Fruit fly (Drosophila melanogaster) whole organism, pupa: Measurements from ENCODE around the gene ed.
A peak's percentile ranks its signal among the peaks of the same experiment; 100 is the strongest.

Experiments
- CG10348 ChIP-seq: fragments of 200-800 bp; sonication (Bioruptor generic); IDR thresholded peaks from 2 replicates; pipeline ENCODE4 v1.3.6; 2022; ENCODE audit warnings: missing biosample characterization, missing genetic modification characterization
- CG13204 ChIP-seq: fragments of 200-800 bp; sonication (Bioruptor generic); optimal IDR thresholded peaks from 2 replicates; lab custom pipeline; 2018; ENCODE audit warnings: missing biosample characterization, mild to moderate bottlenecking, missing genetic modification characterization, moderate library complexity
- CG15710 ChIP-seq: fragments of 200-800 bp; sonication (Bioruptor generic); optimal IDR thresholded peaks from 2 replicates; lab custom pipeline; 2018; ENCODE audit warnings: missing biosample characterization, mild to moderate bottlenecking, missing genetic modification characterization, moderate library complexity
- CG32121 ChIP-seq: fragments of 200-800 bp; sonication (Bioruptor generic); IDR thresholded peaks from 2 replicates; pipeline ENCODE4 v1.3.6; 2022; ENCODE audit warnings: missing biosample characterization, missing genetic modification characterization
- CG34367 ChIP-seq: fragments of 200-800 bp; sonication (Bioruptor generic); optimal IDR thresholded peaks from 2 replicates; lab custom pipeline; 2018; ENCODE audit warnings: missing biosample characterization, mild to moderate bottlenecking, missing genetic modification characterization
- CG4496 ChIP-seq: fragments of 200-800 bp; sonication (Bioruptor generic); IDR thresholded peaks from 3 replicates; pipeline ENCODE4 v1.3.6; 2022; ENCODE audit warnings: missing biosample characterization, missing genetic modification characterization
- CG8301 ChIP-seq: fragments of 200-800 bp; sonication (Bioruptor generic); optimal IDR thresholded peaks from 2 replicates; lab custom pipeline; 2018; ENCODE audit warnings: missing biosample characterization, mild to moderate bottlenecking, missing genetic modification characterization
- CG9948 ChIP-seq: fragments of 200-800 bp; sonication (Bioruptor generic); optimal IDR thresholded peaks from 2 replicates; lab custom pipeline; 2018; ENCODE audit warnings: missing biosample characterization, mild to moderate bottlenecking, missing genetic modification characterization, moderate library complexity
- EcR ChIP-seq: fragments of 200-800 bp; sonication (Bioruptor generic); optimal IDR thresholded peaks from 3 replicates; lab custom pipeline; 2019; ENCODE audit warnings: missing biosample characterization, missing genetic modification characterization, mild to moderate bottlenecking, moderate library complexity, missing genetic modification reagents
- Ets98B ChIP-seq: fragments of 200-800 bp; sonication (Bioruptor generic); IDR thresholded peaks from 2 replicates; pipeline ENCODE4 v1.3.6; 2022; ENCODE audit warnings: missing biosample characterization, missing genetic modification characterization
- fd96Ca ChIP-seq: fragments of 200-800 bp; sonication (Bioruptor generic); IDR thresholded peaks from 3 replicates; pipeline ENCODE4 v1.3.6; 2022; ENCODE audit warnings: missing biosample characterization, missing genetic modification characterization
- gl ChIP-seq: fragments of 200-800 bp; sonication (Bioruptor generic); optimal IDR thresholded peaks from 2 replicates; lab custom pipeline; 2018; ENCODE audit warnings: missing biosample characterization, mild to moderate bottlenecking, missing genetic modification characterization

- TF ChIP-seq Ets98B, result peak; percentile 98
- peak; percentile 90 for TF ChIP-seq CG10348 (GFP tag; lab: Robert Waterston, UW)
- TF ChIP-seq fd96Ca (GFP tag; lab: Robert Waterston, UW), result peak; percentile 99
- peak; percentile 98 for TF ChIP-seq CG32121
- TF ChIP-seq CG4496 (GFP tag; lab: Robert Waterston, UW), result peak; percentile 99
- peak; percentile 97 for TF ChIP-seq CG8301 (tag; lab: Kevin White, UChicago)
- no peak for TF ChIP-seq EcR (GFP tag; lab: Kevin White, UChicago)
- peak; percentile 48 for TF ChIP-seq CG34367 (tag; lab: Kevin White, UChicago)
- peak; percentile 61 for TF ChIP-seq CG15710 (tag; lab: Kevin White, UChicago)
- peak; percentile 69 for TF ChIP-seq CG9948 (tag; lab: Kevin White, UChicago)
- peak; percentile 24 for TF ChIP-seq gl (tag; lab: Kevin White, UChicago)
- no peak for TF ChIP-seq CG13204 (GFP tag; lab: Kevin White, UChicago)
These were observed 787 bp upstream of the ed start for dm6 chr2L:4030236-4030943.
